Fruit fly (Drosophila melanogaster) whole organism, pupa: ENCODE data around the gene Phlpp.

Experiments
- CG10348 ChIP-seq: fragments of 200-800 bp; sonication (Bioruptor generic); IDR thresholded peaks from 2 replicates; pipeline ENCODE4 v1.3.6; 2022; ENCODE audit warnings: missing biosample characterization, missing genetic modification characterization
- CG12605 ChIP-seq: fragments of 200-800 bp; sonication (Bioruptor generic); IDR thresholded peaks from 2 replicates; pipeline ENCODE4 v1.3.6; 2022; ENCODE audit warnings: missing biosample characterization, missing genetic modification characterization
- CG13204 ChIP-seq: fragments of 200-800 bp; sonication (Bioruptor generic); optimal IDR thresholded peaks from 2 replicates; lab custom pipeline; 2018; ENCODE audit warnings: missing biosample characterization, mild to moderate bottlenecking, missing genetic modification characterization, moderate library complexity
- CG14655 ChIP-seq: fragments of 200-800 bp; sonication (Bioruptor generic); optimal IDR thresholded peaks from 3 replicates; lab custom pipeline; 2017; ENCODE audit warnings: mild to moderate bottlenecking, missing biosample characterization, missing genetic modification reagents, missing genetic modification characterization
- CG15710 ChIP-seq: fragments of 200-800 bp; sonication (Bioruptor generic); optimal IDR thresholded peaks from 2 replicates; lab custom pipeline; 2018; ENCODE audit warnings: missing biosample characterization, mild to moderate bottlenecking, missing genetic modification characterization, moderate library complexity
- CG17806 ChIP-seq: fragments of 200-800 bp; sonication (Bioruptor generic); optimal IDR thresholded peaks from 2 replicates; lab custom pipeline; 2018; ENCODE audit warnings: missing biosample characterization, mild to moderate bottlenecking, missing genetic modification characterization, moderate library complexity
- CG32121 ChIP-seq: fragments of 200-800 bp; sonication (Bioruptor generic); IDR thresholded peaks from 2 replicates; pipeline ENCODE4 v1.3.6; 2022; ENCODE audit warnings: missing biosample characterization, missing genetic modification characterization
- CG34367 ChIP-seq: fragments of 200-800 bp; sonication (Bioruptor generic); optimal IDR thresholded peaks from 2 replicates; lab custom pipeline; 2018; ENCODE audit warnings: missing biosample characterization, mild to moderate bottlenecking, missing genetic modification characterization
- CG4496 ChIP-seq: fragments of 200-800 bp; sonication (Bioruptor generic); IDR thresholded peaks from 3 replicates; pipeline ENCODE4 v1.3.6; 2022; ENCODE audit warnings: missing biosample characterization, missing genetic modification characterization
- CG8159 ChIP-seq: fragments of 200-800 bp; sonication (Bioruptor generic); optimal IDR thresholded peaks from 3 replicates; lab custom pipeline; 2018; ENCODE audit warnings: missing biosample characterization, mild to moderate bottlenecking, missing genetic modification characterization, moderate library complexity
- CG8301 ChIP-seq: fragments of 200-800 bp; sonication (Bioruptor generic); optimal IDR thresholded peaks from 2 replicates; lab custom pipeline; 2018; ENCODE audit warnings: missing biosample characterization, mild to moderate bottlenecking, missing genetic modification characterization
- CG9948 ChIP-seq: fragments of 200-800 bp; sonication (Bioruptor generic); optimal IDR thresholded peaks from 2 replicates; lab custom pipeline; 2018; ENCODE audit warnings: missing biosample characterization, mild to moderate bottlenecking, missing genetic modification characterization, moderate library complexity
- D1 ChIP-seq: fragments of 200-800 bp; sonication (Bioruptor generic); optimal IDR thresholded peaks from 2 replicates; lab custom pipeline; 2018; ENCODE audit warnings: missing biosample characterization, mild to moderate bottlenecking, missing genetic modification characterization, moderate library complexity
- EcR ChIP-seq: fragments of 200-800 bp; sonication (Bioruptor generic); optimal IDR thresholded peaks from 3 replicates; lab custom pipeline; 2019; ENCODE audit warnings: missing biosample characterization, missing genetic modification characterization, mild to moderate bottlenecking, moderate library complexity, missing genetic modification reagents
- Ets98B ChIP-seq: fragments of 200-800 bp; sonication (Bioruptor generic); IDR thresholded peaks from 2 replicates; pipeline ENCODE4 v1.3.6; 2022; ENCODE audit warnings: missing biosample characterization, missing genetic modification characterization
- Pif1A ChIP-seq: fragments of 200-800 bp; sonication (Bioruptor generic); optimal IDR thresholded peaks from 3 replicates; lab custom pipeline; 2016; ENCODE audit warnings: missing biosample characterization, missing genetic modification characterization
- Pif1B ChIP-seq: fragments of 200-800 bp; sonication (Bioruptor generic); optimal IDR thresholded peaks from 3 replicates; lab custom pipeline; 2016; ENCODE audit warnings: missing biosample characterization, missing genetic modification characterization
- Snoo ChIP-seq: fragments of 200-800 bp; sonication (Bioruptor generic); optimal IDR thresholded peaks from 3 replicates; lab custom pipeline; 2017; ENCODE audit warnings: missing biosample characterization, mild to moderate bottlenecking, missing genetic modification characterization, inconsistent platforms
- fd96Ca ChIP-seq: fragments of 200-800 bp; sonication (Bioruptor generic); IDR thresholded peaks from 3 replicates; pipeline ENCODE4 v1.3.6; 2022; ENCODE audit warnings: missing biosample characterization, missing genetic modification characterization
- gl ChIP-seq: fragments of 200-800 bp; sonication (Bioruptor generic); optimal IDR thresholded peaks from 2 replicates; lab custom pipeline; 2018; ENCODE audit warnings: missing biosample characterization, mild to moderate bottlenecking, missing genetic modification characterization
- rn ChIP-seq: fragments of 200-800 bp; sonication (Bioruptor generic); IDR thresholded peaks from 2 replicates; pipeline ENCODE4 v1.3.6; 2022; ENCODE audit warnings: missing biosample characterization, missing genetic modification characterization

Phlpp gene

dm6 chr2L:19019640-19020039 lies 39.3 kb upstream of the Phlpp start:
- peak; percentile 58 for TF ChIP-seq CG13204
- no peak for TF ChIP-seq Ets98B (GFP tag; lab: Robert Waterston, UW)
- TF ChIP-seq, all 21 proteins: peak for 1

- TF ChIP-seq D1 (peak; percentile 30), Snoo (peak; percentile 87), CG32121 (GFP tag; lab: Robert Waterston, UW) (no peak), CG9948 (tag; lab: Kevin White, UChicago) (peak; percentile 85), Pif1A (GFP tag; lab: Kevin White, UChicago) (peak; percentile 81), CG10348 (no peak), Ets98B (GFP tag; lab: Robert Waterston, UW) (no peak), CG12605 (GFP tag; lab: Robert Waterston, UW) (peak; percentile 49; the same call in 1 of the 2 replicates), CG4496 (GFP tag; lab: Robert Waterston, UW) (0 out of 3 replicates have a peak, but pooled peaks have one; percentile 47), CG8159 (tag; lab: Kevin White, UChicago) (peak; percentile 89), CG17806 (tag; lab: Kevin White, UChicago) (peak; percentile 78), CG8301 (tag; lab: Kevin White, UChicago) (peak; percentile 81), gl (tag; lab: Kevin White, UChicago) (peak; percentile 75), rn (no peak), Pif1B (peak; percentile 91), CG13204 (peak; percentile 72), CG15710 (tag; lab: Kevin White, UChicago) (peak; percentile 93), CG34367 (tag; lab: Kevin White, UChicago) (peak; percentile 83), EcR (GFP tag; lab: Kevin White, UChicago) (peak; percentile 9), CG14655 (GFP tag; lab: Kevin White, UChicago) (peak; percentile 86), fd96Ca (GFP tag; lab: Robert Waterston, UW) (no peak; the same call in 2 of the 3 replicates)
- TF ChIP-seq, all 21 proteins: peak for 16
These were observed 37.4 kb upstream of the Phlpp start for dm6 chr2L:19021278-19022220.

- TF ChIP-seq CG13204, result no peak
- no peak for TF ChIP-seq rn
- TF ChIP-seq CG17806 (tag; lab: Kevin White, UChicago), result no peak
- no peak for TF ChIP-seq CG10348
- no peak for TF ChIP-seq CG8301 (tag; lab: Kevin White, UChicago)
- no peak for TF ChIP-seq CG12605 (GFP tag; lab: Robert Waterston, UW)
- no peak for TF ChIP-seq CG14655 (GFP tag; lab: Kevin White, UChicago)
- TF ChIP-seq Pif1A (GFP tag; lab: Kevin White, UChicago), result no peak
- no peak for TF ChIP-seq Snoo
- TF ChIP-seq CG32121 (GFP tag; lab: Robert Waterston, UW), result no peak
These were observed 36.8 kb upstream of the Phlpp start, which contains the start of gene CG15172 for dm6 chr2L:19022221-19022516. TSS of gene CG15172 (plus strand) at chr2L:19022417.

dm6 chr2L:19023972-19024743 lies 34.8 kb upstream of the Phlpp start:
- TF ChIP-seq CG8159 (tag; lab: Kevin White, UChicago) (peak; percentile 86), D1 (no peak), CG12605 (GFP tag; lab: Robert Waterston, UW) (no peak), Pif1A (GFP tag; lab: Kevin White, UChicago) (peak; percentile 38), CG17806 (tag; lab: Kevin White, UChicago) (peak; percentile 70), CG14655 (GFP tag; lab: Kevin White, UChicago) (peak; percentile 72), CG15710 (tag; lab: Kevin White, UChicago) (peak; percentile 84), rn (no peak), CG13204 (peak; percentile 44), CG9948 (tag; lab: Kevin White, UChicago) (peak; percentile 74), CG10348 (no peak), Snoo (peak; percentile 56), CG34367 (tag; lab: Kevin White, UChicago) (peak; percentile 57), CG32121 (GFP tag; lab: Robert Waterston, UW) (no peak), CG8301 (tag; lab: Kevin White, UChicago) (peak; percentile 53), gl (tag; lab: Kevin White, UChicago) (no peak), CG4496 (GFP tag; lab: Robert Waterston, UW) (no peak), Ets98B (GFP tag; lab: Robert Waterston, UW) (no peak), EcR (GFP tag; lab: Kevin White, UChicago) (no peak), Pif1B (peak; percentile 21), fd96Ca (GFP tag; lab: Robert Waterston, UW) (no peak)
- TF ChIP-seq, all 21 proteins: peak for 11

dm6 chr2L:19024744-19025059 lies 34.2 kb upstream of the Phlpp start:
- 0 out of 3 replicates have a peak, but pooled peaks have one; percentile 9 for TF ChIP-seq fd96Ca (GFP tag; lab: Robert Waterston, UW)
- TF ChIP-seq CG13204, result peak; percentile 25
- TF ChIP-seq Ets98B (GFP tag; lab: Robert Waterston, UW), result no peak
